Fruit fly (Drosophila melanogaster) whole organism, wandering third instar larva: ENCODE measurements around the gene CG17597.

Source experiments
- CrebA ChIP-seq: fragments of 200-800 bp; sonication (Bioruptor generic); optimal IDR thresholded peaks from 2 replicates; lab custom pipeline; 2016; ENCODE audit warnings: missing biosample characterization, mild to moderate bottlenecking, missing genetic modification characterization, borderline replicate concordance
- Dfd ChIP-seq: fragments of >200 bp; optimal IDR thresholded peaks from 2 replicates; lab custom pipeline; 2017; ENCODE audit warnings: missing biosample characterization, missing genetic modification characterization
- GATAd ChIP-seq: sonication (Bioruptor generic); optimal IDR thresholded peaks from 2 replicates; lab custom pipeline; 2016; ENCODE audit warnings: missing biosample characterization, missing genetic modification characterization
- HLH106 ChIP-seq: fragments of 200-800 bp; optimal IDR thresholded peaks from 3 replicates; lab custom pipeline; 2019; ENCODE audit warnings: missing biosample characterization, mild to moderate bottlenecking, missing genetic modification characterization, moderate library complexity
- Myc ChIP-seq: fragments of >200 bp; optimal IDR thresholded peaks from 2 replicates; lab custom pipeline; 2017
- OdsH ChIP-seq: fragments of 200-800 bp; sonication (Bioruptor generic); optimal IDR thresholded peaks from 2 replicates; lab custom pipeline; 2016; ENCODE audit warnings: missing biosample characterization, mild to moderate bottlenecking, missing genetic modification characterization
- br ChIP-seq: fragments of 200-800 bp; sonication (Bioruptor generic); optimal IDR thresholded peaks from 2 replicates; lab custom pipeline; 2016; ENCODE audit warnings: missing biosample characterization, missing genetic modification characterization
- pan ChIP-seq: fragments of >200 bp; optimal IDR thresholded peaks from 2 replicates; lab custom pipeline; 2017
- rgr ChIP-seq: fragments of 200-800 bp; sonication (Bioruptor generic); optimal IDR thresholded peaks from 3 replicates; lab custom pipeline; 2016; ENCODE audit warnings: missing biosample characterization, mild to moderate bottlenecking, missing genetic modification characterization

dm6 chr2L:18788953-18789352 is 42.0 kb downstream of the CG17597 start:
- TF ChIP-seq br (no peak), pan (lab: Kevin White, UChicago) (no peak), OdsH (no peak), Dfd (GFP tag; lab: Kevin White, UChicago) (no peak), GATAd (GFP tag; lab: Kevin White, UChicago) (no peak), CrebA (GFP tag; lab: Kevin White, UChicago) (peak; percentile 20), rgr (GFP tag; lab: Kevin White, UChicago) (no peak), Myc (lab: Kevin White, UChicago) (no peak), HLH106 (tag; lab: Kevin White, UChicago) (no peak)
